Fruit fly (Drosophila melanogaster) whole organism, pupa: ENCODE results near the gene CG15221.

Experiments
- CG10348 ChIP-seq: fragments of 200-800 bp; sonication (Bioruptor generic); IDR thresholded peaks from 2 replicates; pipeline ENCODE4 v1.3.6; 2022; ENCODE audit warnings: missing biosample characterization, missing genetic modification characterization
- CG12605 ChIP-seq: fragments of 200-800 bp; sonication (Bioruptor generic); IDR thresholded peaks from 2 replicates; pipeline ENCODE4 v1.3.6; 2022; ENCODE audit warnings: missing biosample characterization, missing genetic modification characterization
- CG13204 ChIP-seq: fragments of 200-800 bp; sonication (Bioruptor generic); optimal IDR thresholded peaks from 2 replicates; lab custom pipeline; 2018; ENCODE audit warnings: missing biosample characterization, mild to moderate bottlenecking, missing genetic modification characterization, moderate library complexity
- CG14655 ChIP-seq: fragments of 200-800 bp; sonication (Bioruptor generic); optimal IDR thresholded peaks from 3 replicates; lab custom pipeline; 2017; ENCODE audit warnings: mild to moderate bottlenecking, missing biosample characterization, missing genetic modification reagents, missing genetic modification characterization
- CG15710 ChIP-seq: fragments of 200-800 bp; sonication (Bioruptor generic); optimal IDR thresholded peaks from 2 replicates; lab custom pipeline; 2018; ENCODE audit warnings: missing biosample characterization, mild to moderate bottlenecking, missing genetic modification characterization, moderate library complexity
- CG17806 ChIP-seq: fragments of 200-800 bp; sonication (Bioruptor generic); optimal IDR thresholded peaks from 2 replicates; lab custom pipeline; 2018; ENCODE audit warnings: missing biosample characterization, mild to moderate bottlenecking, missing genetic modification characterization, moderate library complexity
- CG32121 ChIP-seq: fragments of 200-800 bp; sonication (Bioruptor generic); IDR thresholded peaks from 2 replicates; pipeline ENCODE4 v1.3.6; 2022; ENCODE audit warnings: missing biosample characterization, missing genetic modification characterization
- CG34367 ChIP-seq: fragments of 200-800 bp; sonication (Bioruptor generic); optimal IDR thresholded peaks from 2 replicates; lab custom pipeline; 2018; ENCODE audit warnings: missing biosample characterization, mild to moderate bottlenecking, missing genetic modification characterization
- CG4496 ChIP-seq: fragments of 200-800 bp; sonication (Bioruptor generic); IDR thresholded peaks from 3 replicates; pipeline ENCODE4 v1.3.6; 2022; ENCODE audit warnings: missing biosample characterization, missing genetic modification characterization
- CG8159 ChIP-seq: fragments of 200-800 bp; sonication (Bioruptor generic); optimal IDR thresholded peaks from 3 replicates; lab custom pipeline; 2018; ENCODE audit warnings: missing biosample characterization, mild to moderate bottlenecking, missing genetic modification characterization, moderate library complexity
- CG8301 ChIP-seq: fragments of 200-800 bp; sonication (Bioruptor generic); optimal IDR thresholded peaks from 2 replicates; lab custom pipeline; 2018; ENCODE audit warnings: missing biosample characterization, mild to moderate bottlenecking, missing genetic modification characterization
- CG9948 ChIP-seq: fragments of 200-800 bp; sonication (Bioruptor generic); optimal IDR thresholded peaks from 2 replicates; lab custom pipeline; 2018; ENCODE audit warnings: missing biosample characterization, mild to moderate bottlenecking, missing genetic modification characterization, moderate library complexity
- D1 ChIP-seq: fragments of 200-800 bp; sonication (Bioruptor generic); optimal IDR thresholded peaks from 2 replicates; lab custom pipeline; 2018; ENCODE audit warnings: missing biosample characterization, mild to moderate bottlenecking, missing genetic modification characterization, moderate library complexity
- EcR ChIP-seq: fragments of 200-800 bp; sonication (Bioruptor generic); optimal IDR thresholded peaks from 3 replicates; lab custom pipeline; 2019; ENCODE audit warnings: missing biosample characterization, missing genetic modification characterization, mild to moderate bottlenecking, moderate library complexity, missing genetic modification reagents
- Ets98B ChIP-seq: fragments of 200-800 bp; sonication (Bioruptor generic); IDR thresholded peaks from 2 replicates; pipeline ENCODE4 v1.3.6; 2022; ENCODE audit warnings: missing biosample characterization, missing genetic modification characterization
- Pif1A ChIP-seq: fragments of 200-800 bp; sonication (Bioruptor generic); optimal IDR thresholded peaks from 3 replicates; lab custom pipeline; 2016; ENCODE audit warnings: missing biosample characterization, missing genetic modification characterization
- Pif1B ChIP-seq: fragments of 200-800 bp; sonication (Bioruptor generic); optimal IDR thresholded peaks from 3 replicates; lab custom pipeline; 2016; ENCODE audit warnings: missing biosample characterization, missing genetic modification characterization
- Snoo ChIP-seq: fragments of 200-800 bp; sonication (Bioruptor generic); optimal IDR thresholded peaks from 3 replicates; lab custom pipeline; 2017; ENCODE audit warnings: missing biosample characterization, mild to moderate bottlenecking, missing genetic modification characterization, inconsistent platforms
- fd96Ca ChIP-seq: fragments of 200-800 bp; sonication (Bioruptor generic); IDR thresholded peaks from 3 replicates; pipeline ENCODE4 v1.3.6; 2022; ENCODE audit warnings: missing biosample characterization, missing genetic modification characterization
- gl ChIP-seq: fragments of 200-800 bp; sonication (Bioruptor generic); optimal IDR thresholded peaks from 2 replicates; lab custom pipeline; 2018; ENCODE audit warnings: missing biosample characterization, mild to moderate bottlenecking, missing genetic modification characterization
- rn ChIP-seq: fragments of 200-800 bp; sonication (Bioruptor generic); IDR thresholded peaks from 2 replicates; pipeline ENCODE4 v1.3.6; 2022; ENCODE audit warnings: missing biosample characterization, missing genetic modification characterization

The CG15221 gene

DNA sequence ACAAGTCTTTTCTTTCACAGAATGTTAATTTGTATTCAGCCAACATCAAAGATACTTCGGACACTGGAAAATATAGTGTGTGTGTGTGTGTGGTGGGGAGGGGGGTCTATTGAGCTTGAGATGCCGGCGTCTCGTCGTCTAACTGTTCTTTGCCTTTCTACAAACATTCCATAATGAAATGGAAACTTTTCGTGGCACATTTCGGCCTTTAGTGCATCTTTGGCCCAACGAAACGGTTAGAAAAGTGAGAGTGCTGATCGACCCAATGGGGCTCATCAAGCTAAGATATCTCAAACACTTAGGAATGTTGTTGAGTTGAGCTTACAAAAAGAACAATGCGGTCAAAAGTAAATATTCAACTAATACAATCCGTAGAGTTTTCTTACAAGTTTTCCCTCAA lies 32.8 kb downstream of the CG15221 start:
- TF ChIP-seq Snoo (no peak), CG10348 (GFP tag; lab: Robert Waterston, UW) (no peak), CG34367 (tag; lab: Kevin White, UChicago) (no peak), gl (tag; lab: Kevin White, UChicago) (no peak), fd96Ca (no peak), CG15710 (tag; lab: Kevin White, UChicago) (no peak), CG9948 (tag; lab: Kevin White, UChicago) (no peak), Pif1B (GFP tag; lab: Kevin White, UChicago) (no peak), CG14655 (GFP tag; lab: Kevin White, UChicago) (no peak), CG17806 (tag; lab: Kevin White, UChicago) (no peak), rn (GFP tag; lab: Robert Waterston, UW) (no peak)

DNA sequence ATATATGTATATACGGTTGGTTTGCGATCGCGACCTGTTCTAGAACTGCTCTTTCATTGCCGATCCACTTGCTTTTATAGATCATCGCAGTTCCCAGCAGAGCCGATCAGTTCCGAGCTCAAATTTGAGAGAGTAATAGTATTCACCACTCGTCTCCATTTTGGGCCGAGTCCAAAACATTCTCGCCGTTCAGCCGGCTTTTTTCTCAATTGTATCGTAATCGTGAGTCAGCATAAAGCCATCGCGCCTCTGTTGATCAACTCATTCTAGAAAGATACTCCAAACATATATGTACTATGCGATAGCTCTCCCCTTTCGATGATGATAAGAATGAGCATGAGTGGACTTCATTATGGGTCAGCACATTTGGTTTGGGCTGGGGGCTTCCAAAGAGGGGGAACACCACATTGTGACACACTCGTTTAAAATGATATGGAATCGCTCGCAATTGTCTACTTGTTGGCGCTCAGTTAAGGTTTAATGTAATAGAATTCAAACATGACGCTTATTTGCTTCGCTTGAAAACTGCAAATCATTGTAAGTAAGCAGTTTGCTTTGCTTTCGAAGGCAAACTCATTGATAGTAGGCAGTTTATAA lies 40.6 kb downstream of the CG15221 start, which contains the start of gene CG9360:
CG9360 (minus strand) TSS at position 51 of the 597 bp plus-strand sequence.
- no peak for TF ChIP-seq CG32121 (GFP tag; lab: Robert Waterston, UW)
- 0 out of 3 replicates have a peak, but pooled peaks have one; percentile 18 for TF ChIP-seq CG4496 (GFP tag; lab: Robert Waterston, UW)

DNA sequence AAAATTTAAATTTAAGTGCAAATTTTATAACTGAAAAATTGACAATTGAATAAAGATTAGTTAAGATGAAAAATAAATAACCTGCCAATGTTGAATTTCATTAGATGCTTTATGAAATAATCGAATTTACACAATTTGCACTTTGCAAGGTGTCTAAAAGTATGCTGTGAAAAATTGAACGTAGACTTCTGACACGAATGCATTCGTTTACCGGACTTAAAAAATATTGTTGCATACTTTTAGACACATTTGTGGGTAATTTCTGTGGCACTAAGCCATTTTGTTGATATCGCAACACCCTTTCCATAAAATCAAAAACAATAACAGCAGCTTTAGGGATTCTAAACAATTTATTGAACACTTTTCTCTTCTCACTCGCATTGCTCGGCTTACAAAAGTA lies 45.4 kb downstream of the CG15221 start:
- TF ChIP-seq fd96Ca (no peak), gl (tag; lab: Kevin White, UChicago) (no peak), CG13204 (no peak), rn (GFP tag; lab: Robert Waterston, UW) (no peak), CG12605 (no peak), Pif1A (GFP tag; lab: Kevin White, UChicago) (no peak), CG8159 (tag; lab: Kevin White, UChicago) (no peak), Pif1B (GFP tag; lab: Kevin White, UChicago) (no peak), CG15710 (tag; lab: Kevin White, UChicago) (no peak), CG9948 (tag; lab: Kevin White, UChicago) (no peak), EcR (no peak), Snoo (no peak), CG14655 (GFP tag; lab: Kevin White, UChicago) (no peak), Ets98B (GFP tag; lab: Robert Waterston, UW) (no peak)

DNA sequence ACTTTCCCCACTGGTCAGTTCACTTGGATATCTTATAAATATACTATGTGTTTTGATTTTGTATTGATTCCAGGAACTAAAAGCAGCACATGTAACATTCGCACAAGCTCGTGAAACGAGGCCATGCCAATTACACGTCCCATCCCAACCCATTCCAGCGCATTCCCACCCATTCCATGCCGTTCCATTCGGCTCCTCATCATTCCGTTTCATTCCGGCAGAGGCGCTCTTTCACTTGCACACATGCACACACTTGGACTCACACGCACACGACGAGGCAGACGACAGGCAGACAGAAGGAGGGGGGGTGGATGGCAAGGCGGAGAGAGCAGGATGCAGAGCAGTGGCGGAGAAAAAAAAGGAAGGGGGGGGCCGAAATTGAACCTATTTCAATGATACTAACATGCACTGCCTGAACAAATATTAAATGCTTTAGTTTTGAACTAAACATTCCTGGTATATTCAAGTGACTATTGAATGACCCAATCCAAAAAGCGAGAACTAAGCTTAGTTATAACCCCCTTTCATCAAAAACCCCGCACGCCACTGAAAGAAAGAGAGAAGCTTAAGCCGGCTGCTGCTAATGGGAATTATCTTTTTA lies 52.0 kb downstream of the CG15221 start:
- TF ChIP-seq CG17806 (tag; lab: Kevin White, UChicago) (peak; percentile 93), CG32121 (GFP tag; lab: Robert Waterston, UW) (peak; percentile 80), CG14655 (GFP tag; lab: Kevin White, UChicago) (peak; percentile 96), CG9948 (tag; lab: Kevin White, UChicago) (peak; percentile 95), CG34367 (tag; lab: Kevin White, UChicago) (peak; percentile 95), gl (tag; lab: Kevin White, UChicago) (peak; percentile 86), fd96Ca (peak; percentile 96), CG12605 (peak; percentile 92), CG10348 (GFP tag; lab: Robert Waterston, UW) (peak; percentile 72), CG13204 (peak; percentile 92), Snoo (peak; percentile 97), D1 (tag; lab: Kevin White, UChicago) (peak; percentile 71), CG8301 (tag; lab: Kevin White, UChicago) (peak; percentile 94), Ets98B (GFP tag; lab: Robert Waterston, UW) (peak; percentile 90), rn (GFP tag; lab: Robert Waterston, UW) (peak; percentile 79), Pif1B (GFP tag; lab: Kevin White, UChicago) (peak; percentile 86), CG8159 (tag; lab: Kevin White, UChicago) (peak; percentile 95), CG15710 (tag; lab: Kevin White, UChicago) (peak; percentile 96), EcR (no peak), Pif1A (GFP tag; lab: Kevin White, UChicago) (peak; percentile 92), CG4496 (GFP tag; lab: Robert Waterston, UW) (peak; percentile 92)

DNA sequence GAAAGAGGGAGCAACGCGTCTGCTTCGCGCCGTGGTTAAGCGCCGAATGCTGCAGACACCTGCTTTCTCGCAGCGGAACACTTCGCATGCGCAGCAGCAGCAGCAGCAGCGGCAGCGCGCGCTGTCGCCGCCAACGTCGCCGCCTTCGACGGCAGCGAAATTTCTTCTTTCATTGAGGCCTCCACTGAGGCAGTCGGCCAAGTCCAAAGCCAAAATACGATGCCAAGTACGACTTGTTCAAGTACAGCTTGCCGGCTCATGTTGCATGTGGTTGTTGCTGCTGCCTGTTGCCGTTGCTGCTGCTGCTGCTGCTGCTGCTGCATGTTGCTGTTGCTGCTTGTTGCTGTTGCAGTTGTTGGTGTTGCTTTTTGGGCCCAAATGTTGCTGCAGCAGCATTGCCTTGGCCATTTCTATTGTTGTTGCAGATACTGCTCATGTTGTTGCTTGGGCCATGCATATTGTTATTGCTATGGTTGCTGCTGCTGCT lies 54.7 kb downstream of the CG15221 start, which contains the start of gene dy:
dy (minus strand) TSS at position 51 of the 487 bp plus-strand sequence.
- TF ChIP-seq CG17806 (tag; lab: Kevin White, UChicago), result no peak
- no peak for TF ChIP-seq gl (tag; lab: Kevin White, UChicago)
- no peak for TF ChIP-seq CG8159 (tag; lab: Kevin White, UChicago)
- no peak for TF ChIP-seq CG14655 (GFP tag; lab: Kevin White, UChicago)
- no peak for TF ChIP-seq EcR
- TF ChIP-seq CG4496 (GFP tag; lab: Robert Waterston, UW), result no peak
- TF ChIP-seq rn (GFP tag; lab: Robert Waterston, UW), result no peak
- TF ChIP-seq Pif1A (GFP tag; lab: Kevin White, UChicago), result no peak
- no peak for TF ChIP-seq CG12605
- TF ChIP-seq CG13204, result no peak
- no peak for TF ChIP-seq Ets98B (GFP tag; lab: Robert Waterston, UW)
- TF ChIP-seq CG15710 (tag; lab: Kevin White, UChicago), result no peak
- TF ChIP-seq CG34367 (tag; lab: Kevin White, UChicago), result no peak
- TF ChIP-seq Pif1B (GFP tag; lab: Kevin White, UChicago), result no peak
- TF ChIP-seq Snoo, result no peak
- TF ChIP-seq CG32121 (GFP tag; lab: Robert Waterston, UW), result no peak
- no peak for TF ChIP-seq CG10348 (GFP tag; lab: Robert Waterston, UW)
